Worm (Caenorhabditis elegans) whole organism, L4 larva: ENCODE measurements around the gene ZC190.5.

Experiments used
- T20F7.1 ChIP-seq: fragments of 200-800 bp; sonication (Bioruptor generic); optimal IDR thresholded peaks from 2 replicates; lab custom pipeline; 2018; ENCODE audit warnings: mild to moderate bottlenecking, missing genetic modification characterization, missing compliant biosample characterization
- Y48G9A.11 ChIP-seq: fragments of 200-800 bp; sonication (Bioruptor generic); IDR thresholded peaks from 2 replicates; pipeline ENCODE4 v1.3.6; 2022; ENCODE audit warnings: missing genetic modification reagents, missing genetic modification characterization, missing compliant biosample characterization
- ceh-32 ChIP-seq: sonication (generic microtip); optimal IDR thresholded peaks from 2 replicates; lab custom pipeline; 2016; ENCODE audit warnings: mild to moderate bottlenecking, missing genetic modification characterization, missing compliant biosample characterization; ENCODE audit not compliant: poor library complexity
- daf-19 ChIP-seq: fragments of 200-800 bp; sonication (Bioruptor generic); conservative IDR thresholded peaks from 2 replicates; pipeline ENCODE4 v1.3.6; 2022; ENCODE audit warnings: missing genetic modification characterization, missing compliant biosample characterization
- dmd-9 ChIP-seq: fragments of 200-800 bp; sonication (Bioruptor generic); IDR thresholded peaks from 2 replicates; pipeline ENCODE4 v1.3.6; 2022; ENCODE audit warnings: missing genetic modification reagents, missing genetic modification characterization, missing compliant biosample characterization
- dpl-1 ChIP-seq: fragments of 150-350 bp; optimal IDR thresholded peaks from 2 replicates; lab custom pipeline; 2014; ENCODE audit warnings: missing biosample characterization, missing genetic modification reagents, missing genetic modification characterization
- lin-1 ChIP-seq: fragments of 200-800 bp; sonication (Bioruptor generic); IDR thresholded peaks from 2 replicates; pipeline ENCODE4 v1.3.6; 2022; ENCODE audit warnings: missing genetic modification reagents, missing genetic modification characterization, missing compliant biosample characterization
- mdl-1 ChIP-seq, 2 experiments: fragments of 150-350 bp in 1 of 2; sonication (generic microtip) in 1 of 2; optimal IDR thresholded peaks; 2 replicates each; lab custom pipeline; 2014 to 2017; ENCODE audit warnings: missing biosample characterization in 2 of 2, missing genetic modification characterization in 2 of 2
- nhr-111 ChIP-seq: fragments of 200-800 bp; sonication (Bioruptor generic); optimal IDR thresholded peaks from 2 replicates; lab custom pipeline; 2018; ENCODE audit warnings: mild to moderate bottlenecking, missing genetic modification characterization, missing compliant biosample characterization
- nhr-48 ChIP-seq: sonication (generic microtip); optimal IDR thresholded peaks from 2 replicates; lab custom pipeline; 2016; ENCODE audit warnings: mild to moderate bottlenecking, missing genetic modification characterization, missing compliant biosample characterization
- pha-4 ChIP-seq, 2 experiments: fragments of 150-350 bp in 1 of 2; fragments of 200-800 bp in 1 of 2; sonication (Bioruptor generic) in 1 of 2; IDR thresholded peaks in 1 of 2; optimal IDR thresholded peaks in 1 of 2; 2 replicates each; pipeline versions ENCODE4 v1.3.6 to Lab custom; 2014 to 2022; ENCODE audit warnings: missing genetic modification characterization in 2 of 2, missing genetic modification reagents in 2 of 2, missing biosample characterization in 1 of 2, missing compliant biosample characterization in 1 of 2
- snpc-4 ChIP-seq: fragments of 150-350 bp; optimal IDR thresholded peaks from 2 replicates; lab custom pipeline; 2014; ENCODE audit warnings: missing biosample characterization, missing genetic modification characterization
- zip-11 ChIP-seq: fragments of 200-800 bp; sonication (Bioruptor generic); IDR thresholded peaks from 2 replicates; pipeline ENCODE4 v1.3.6; 2022; ENCODE audit warnings: missing genetic modification characterization, missing compliant biosample characterization
- ztf-11 ChIP-seq: fragments of 150-350 bp; optimal IDR thresholded peaks from 2 replicates; lab custom pipeline; 2014; ENCODE audit warnings: missing biosample characterization, missing genetic modification characterization

DNA sequence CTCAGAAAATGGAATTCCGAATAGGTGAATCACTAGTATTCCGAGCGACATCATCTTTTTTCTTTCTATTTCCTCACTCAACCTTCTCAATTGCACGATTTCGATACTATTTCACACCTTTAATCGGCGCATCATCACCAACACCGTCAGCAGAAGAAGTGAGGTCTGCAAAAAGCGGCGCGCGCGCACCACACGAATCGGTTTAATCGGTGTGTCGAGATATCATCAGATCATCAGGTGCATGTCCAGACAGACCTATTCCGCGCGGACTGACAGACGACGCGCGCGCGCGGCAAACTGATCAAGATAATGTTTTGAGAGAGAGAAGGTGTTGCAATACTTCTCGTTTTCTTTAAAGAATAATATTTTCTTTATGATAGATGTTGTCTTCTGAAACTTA, 12.9 kb downstream of the ZC190.5 start:
- TF ChIP-seq pha-4 (GFP tag; IDR thresholded peaks at IDR 0.05; lab: Robert Waterston, UW) (no peak), pha-4 (tag; optimal IDR thresholded peaks at IDR 0.05; lab: Kevin White, UChicago) (no peak), dpl-1 (no peak), mdl-1 (tag; optimal IDR thresholded peaks at IDR 0.05; lab: Kevin White, UChicago) (peak in 1 of 2 experiments; percentile 7), zip-11 (no peak), nhr-48 (no peak), daf-19 (GFP tag; lab: Robert Waterston, UW) (no peak), lin-1 (GFP tag; lab: Robert Waterston, UW) (no peak), ceh-32 (tag; lab: Kevin White, UChicago) (no peak), Y48G9A.11 (GFP tag; lab: Robert Waterston, UW) (no peak), ztf-11 (tag; lab: Kevin White, UChicago) (no peak), T20F7.1 (no peak), dmd-9 (no peak), snpc-4 (tag; lab: Kevin White, UChicago) (no peak), nhr-111 (GFP tag; lab: Kevin White, UChicago) (no peak)
